Fruit fly (Drosophila melanogaster): ENCODE data around the gene CG11162.

CG11162 gene

dm6 chrX:13641891-13642617 lies 34.6 kb upstream of the CG11162 start:
- TF ChIP-seq tj (GFP tag; optimal IDR thresholded peaks at IDR 0.05) (no peak), CG1620 (GFP tag; optimal IDR thresholded peaks at IDR 0.05) (peak; percentile 32), Mnt (GFP tag; optimal IDR thresholded peaks at IDR 0.05) (peak; percentile 37), CG12768 (GFP tag; optimal IDR thresholded peaks at IDR 0.05) (peak; percentile 48), cic (GFP tag; optimal IDR thresholded peaks at IDR 0.05) (no peak), pad (GFP tag; optimal IDR thresholded peaks at IDR 0.05) (peak; percentile 38), bab1 (GFP tag; optimal IDR thresholded peaks at IDR 0.05) (peak; percentile 40), CG7101 (tag; optimal IDR thresholded peaks at IDR 0.05) (peak; percentile 16)

DNA sequence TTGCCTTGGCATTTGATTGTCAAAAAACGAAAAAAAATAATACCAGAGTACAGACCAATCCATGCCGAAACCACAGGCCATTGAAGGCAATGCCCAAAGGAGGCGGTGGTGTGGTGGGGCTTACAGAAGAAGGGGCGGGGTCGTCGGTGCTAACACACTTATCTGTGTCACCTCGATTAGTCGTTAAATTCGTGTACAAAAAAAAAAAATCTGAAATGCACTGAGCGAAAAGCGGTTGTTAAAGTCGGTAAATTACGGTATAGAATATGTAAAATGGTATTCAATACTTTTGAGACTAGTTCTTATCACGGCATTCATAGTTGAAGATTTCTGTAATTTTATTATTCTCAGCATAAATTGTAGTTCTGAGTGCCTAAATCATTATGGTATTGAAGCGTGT lies 32.7 kb upstream of the CG11162 start:
- no peak for TF ChIP-seq ovo (GFP tag; optimal IDR thresholded peaks at IDR 0.05)
- TF ChIP-seq CG12768 (GFP tag; optimal IDR thresholded peaks at IDR 0.05) = no peak
- no peak for TF ChIP-seq CG7101 (tag; optimal IDR thresholded peaks at IDR 0.05)
- TF ChIP-seq kay (GFP tag; ENCODE audit: borderline replicate concordance) = no peak

dm6 chrX:13644696-13645393 lies 31.8 kb upstream of the CG11162 start:
- TF ChIP-seq CG5204 (GFP tag; optimal IDR thresholded peaks at IDR 0.05) (no peak), CG33017 (tag; optimal IDR thresholded peaks at IDR 0.05) (no peak), cic (GFP tag; optimal IDR thresholded peaks at IDR 0.05) (no peak), cnc (optimal IDR thresholded peaks at IDR 0.05) (no peak), CG7101 (tag; optimal IDR thresholded peaks at IDR 0.05) (peak; percentile 37), Mnt (GFP tag; optimal IDR thresholded peaks at IDR 0.05) (no peak), kay (GFP tag; ENCODE audit: borderline replicate concordance) (peak; percentile 65)

- TF ChIP-seq cnc (optimal IDR thresholded peaks at IDR 0.05) (no peak), cic (GFP tag; optimal IDR thresholded peaks at IDR 0.05) (no peak), Clk (GFP tag; optimal IDR thresholded peaks at IDR 0.05) (no peak), tj (GFP tag; optimal IDR thresholded peaks at IDR 0.05) (no peak), CG14711 (tag; optimal IDR thresholded peaks at IDR 0.05) (no peak), ovo (GFP tag; optimal IDR thresholded peaks at IDR 0.05) (no peak), CG12768 (GFP tag; optimal IDR thresholded peaks at IDR 0.05) (no peak), CG7045 (GFP tag; optimal IDR thresholded peaks at IDR 0.05) (no peak), Crg-1 (GFP tag; optimal IDR thresholded peaks at IDR 0.05) (no peak), bab1 (GFP tag; optimal IDR thresholded peaks at IDR 0.05) (no peak), Mnt (GFP tag; optimal IDR thresholded peaks at IDR 0.05) (no peak), CG33017 (tag; optimal IDR thresholded peaks at IDR 0.05) (no peak)
These were observed 30.5 kb upstream of the CG11162 start for dm6 chrX:13646175-13646574.

- TF ChIP-seq Clk (GFP tag; optimal IDR thresholded peaks at IDR 0.05) = no peak
These were observed 27.9 kb upstream of the CG11162 start for dm6 chrX:13648819-13649218.

dm6 chrX:13649801-13650200 lies 26.9 kb upstream of the CG11162 start:
- TF ChIP-seq cnc (optimal IDR thresholded peaks at IDR 0.05) (no peak), CG11617 (GFP tag; optimal IDR thresholded peaks at IDR 0.05) (no peak), tj (GFP tag; optimal IDR thresholded peaks at IDR 0.05) (no peak), toe (GFP tag; optimal IDR thresholded peaks at IDR 0.05) (no peak), ovo (GFP tag; optimal IDR thresholded peaks at IDR 0.05) (no peak), pad (GFP tag; optimal IDR thresholded peaks at IDR 0.05) (no peak), Mnt (GFP tag; optimal IDR thresholded peaks at IDR 0.05) (no peak), CG33017 (tag; optimal IDR thresholded peaks at IDR 0.05) (no peak), Hr96 (GFP tag; optimal IDR thresholded peaks at IDR 0.05) (no peak), Crg-1 (GFP tag; optimal IDR thresholded peaks at IDR 0.05) (no peak), CG7045 (GFP tag; optimal IDR thresholded peaks at IDR 0.05) (no peak), CG7101 (tag; optimal IDR thresholded peaks at IDR 0.05) (no peak), CG5204 (GFP tag; optimal IDR thresholded peaks at IDR 0.05) (no peak), CG12768 (GFP tag; optimal IDR thresholded peaks at IDR 0.05) (no peak), CG1620 (GFP tag; optimal IDR thresholded peaks at IDR 0.05) (no peak), kay (GFP tag; ENCODE audit: borderline replicate concordance) (no peak), Clk (GFP tag; optimal IDR thresholded peaks at IDR 0.05) (no peak)

DNA sequence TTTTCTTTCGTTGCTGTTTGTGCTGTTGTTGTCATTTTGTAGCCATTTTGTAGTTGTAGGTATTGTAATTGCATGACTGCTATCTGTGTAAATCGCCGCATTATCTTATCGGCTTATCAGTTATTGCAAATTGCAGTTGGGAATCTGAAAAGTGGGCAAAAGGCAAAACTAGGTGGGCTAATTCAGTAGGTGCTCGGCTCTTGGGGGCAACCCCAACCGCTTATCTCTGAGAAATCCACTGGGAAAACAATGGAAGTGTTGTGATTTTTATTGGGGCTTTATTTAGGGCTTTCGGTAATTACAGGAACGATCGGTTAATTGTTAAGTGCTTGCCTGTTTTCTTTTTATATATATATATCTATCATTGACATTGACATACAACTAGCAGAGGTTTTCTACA lies 25.5 kb upstream of the CG11162 start:
- TF ChIP-seq CG7101 (tag; optimal IDR thresholded peaks at IDR 0.05) (peak; percentile 46), Mnt (GFP tag; optimal IDR thresholded peaks at IDR 0.05) (peak; percentile 6), Hr96 (GFP tag; optimal IDR thresholded peaks at IDR 0.05) (no peak), CG7045 (GFP tag; optimal IDR thresholded peaks at IDR 0.05) (no peak), CG11617 (GFP tag; optimal IDR thresholded peaks at IDR 0.05) (no peak), CG14711 (tag; optimal IDR thresholded peaks at IDR 0.05) (peak; percentile 4), CG5204 (GFP tag; optimal IDR thresholded peaks at IDR 0.05) (no peak), Crg-1 (GFP tag; optimal IDR thresholded peaks at IDR 0.05) (no peak), bab1 (GFP tag; optimal IDR thresholded peaks at IDR 0.05) (no peak), CG12768 (GFP tag; optimal IDR thresholded peaks at IDR 0.05) (no peak), Clk (GFP tag; optimal IDR thresholded peaks at IDR 0.05) (no peak), kay (GFP tag; ENCODE audit: borderline replicate concordance) (peak; percentile 7), tj (GFP tag; optimal IDR thresholded peaks at IDR 0.05) (peak; percentile 4), CG33017 (tag; optimal IDR thresholded peaks at IDR 0.05) (no peak), ovo (GFP tag; optimal IDR thresholded peaks at IDR 0.05) (no peak), toe (GFP tag; optimal IDR thresholded peaks at IDR 0.05) (no peak), CG1620 (GFP tag; optimal IDR thresholded peaks at IDR 0.05) (no peak), cnc (optimal IDR thresholded peaks at IDR 0.05) (no peak), pad (GFP tag; optimal IDR thresholded peaks at IDR 0.05) (peak; percentile 37), cic (GFP tag; optimal IDR thresholded peaks at IDR 0.05) (peak; percentile 65)

Measured in whole organism, adult.